Worm (Caenorhabditis elegans): ENCODE measurements around the gene F47B10.6.

DNA sequence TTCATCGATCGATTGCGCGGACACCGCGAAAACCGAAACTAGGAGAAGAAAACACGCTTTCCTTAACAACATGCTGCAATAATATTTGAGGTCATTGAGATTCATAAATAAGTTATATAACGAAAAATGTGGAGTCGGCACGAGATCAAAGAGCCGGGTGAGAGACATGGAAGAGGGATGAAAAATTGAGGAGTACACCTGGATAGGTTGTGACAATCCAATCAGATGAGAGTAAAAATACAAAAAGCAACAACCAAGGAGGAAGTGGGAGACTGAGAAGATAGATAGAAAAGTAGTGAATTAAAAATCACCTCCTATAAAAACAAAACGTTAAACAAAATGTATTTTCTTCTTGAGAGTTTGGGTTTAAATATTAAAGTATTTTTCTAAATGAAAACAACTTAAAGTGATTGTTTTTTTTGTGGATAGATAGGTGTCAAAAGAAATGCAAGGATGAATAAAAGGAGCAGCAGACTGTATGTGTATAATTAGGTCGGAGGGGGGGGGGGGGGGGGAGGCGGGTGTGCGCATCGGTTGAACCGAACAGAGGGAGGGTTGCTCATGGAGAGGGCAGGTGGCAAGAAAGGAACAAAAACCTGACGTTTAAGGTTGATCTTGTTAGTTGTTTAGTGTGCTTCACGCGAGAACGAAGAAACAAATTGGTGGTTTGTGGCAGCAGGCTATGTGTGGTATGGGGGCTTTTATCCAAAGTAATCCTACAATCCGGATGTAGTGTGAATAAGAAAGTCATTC, 43.5 kb upstream of the F47B10.6 start, which contains the start of gene C05A9.2:
- TF ChIP-seq nhr-76 (tag; optimal IDR thresholded peaks at IDR 0.05) (no peak), lsy-2 (tag; optimal IDR thresholded peaks at IDR 0.05) (no peak), unc-62 (GFP tag; optimal IDR thresholded peaks at IDR 0.05) (no peak), nhr-12 (tag; optimal IDR thresholded peaks at IDR 0.05) (no peak), mep-1 (tag; optimal IDR thresholded peaks at IDR 0.05) (no peak), unc-120 (tag; optimal IDR thresholded peaks at IDR 0.05; ENCODE audit: poor library complexity, severe bottlenecking) (no peak), ces-1 (GFP tag; optimal IDR thresholded peaks at IDR 0.05) (no peak)
